Fruit fly (Drosophila melanogaster) whole organism, embryonic: ENCODE results near the gene upd2.
A peak's percentile ranks its signal among the peaks of the same experiment; 100 is the strongest.

Experiments
- Abd-B ChIP-seq: fragments of 200-800 bp; sonication (Bioruptor generic); optimal IDR thresholded peaks from 2 replicates; lab custom pipeline; 2018; ENCODE audit warnings: missing biosample characterization, mild to moderate bottlenecking, missing genetic modification characterization, moderate library complexity
- B-H2 ChIP-seq: fragments of 200-800 bp; sonication (Bioruptor generic); optimal IDR thresholded peaks from 2 replicates; lab custom pipeline; 2018; ENCODE audit warnings: missing biosample characterization, mild to moderate bottlenecking, missing genetic modification characterization
- CG11398 ChIP-seq: fragments of 200-800 bp; sonication (Bioruptor generic); optimal IDR thresholded peaks from 2 replicates; lab custom pipeline; 2016; ENCODE audit warnings: missing biosample characterization, missing genetic modification characterization
- CG12236 ChIP-seq: fragments of 200-800 bp; sonication (Bioruptor generic); optimal IDR thresholded peaks from 2 replicates; lab custom pipeline; 2016; ENCODE audit warnings: missing biosample characterization, missing genetic modification characterization
- CG1529 ChIP-seq: fragments of 200-800 bp; sonication (Bioruptor generic); optimal IDR thresholded peaks from 3 replicates; lab custom pipeline; 2018; ENCODE audit warnings: missing biosample characterization, missing genetic modification characterization
- CG1603 ChIP-seq: fragments of 200-800 bp; sonication (Bioruptor generic); optimal IDR thresholded peaks from 2 replicates; lab custom pipeline; 2019; ENCODE audit warnings: missing biosample characterization, mild to moderate bottlenecking, missing genetic modification characterization, moderate library complexity
- CG2120 ChIP-seq: fragments of 200-800 bp; sonication (Bioruptor generic); optimal IDR thresholded peaks from 3 replicates; lab custom pipeline; 2016; ENCODE audit warnings: missing biosample characterization, missing genetic modification characterization
- CG2678 ChIP-seq: fragments of 200-800 bp; sonication (Bioruptor generic); optimal IDR thresholded peaks from 3 replicates; lab custom pipeline; 2019; ENCODE audit warnings: missing biosample characterization, mild to moderate bottlenecking, missing genetic modification characterization, moderate library complexity
- CG2712 ChIP-seq: fragments of 200-800 bp; optimal IDR thresholded peaks from 3 replicates; lab custom pipeline; 2019; ENCODE audit warnings: missing biosample characterization, mild to moderate bottlenecking, missing genetic modification characterization, moderate library complexity
- CG32772 ChIP-seq: fragments of 200-800 bp; sonication (Bioruptor generic); IDR thresholded peaks from 2 replicates; pipeline ENCODE4 v1.3.6; 2022; ENCODE audit warnings: missing biosample characterization, missing genetic modification characterization
- CG4820 ChIP-seq: fragments of 200-800 bp; sonication (Bioruptor generic); optimal IDR thresholded peaks from 3 replicates; lab custom pipeline; 2016; ENCODE audit warnings: missing biosample characterization, missing genetic modification characterization
- CG7745 ChIP-seq: fragments of 200-800 bp; sonication (Bioruptor generic); optimal IDR thresholded peaks from 2 replicates; lab custom pipeline; 2018; ENCODE audit warnings: missing biosample characterization, mild to moderate bottlenecking, missing genetic modification characterization, moderate library complexity
- CG7839 ChIP-seq: fragments of 200-800 bp; sonication (Bioruptor generic); optimal IDR thresholded peaks from 3 replicates; lab custom pipeline; 2018; ENCODE audit warnings: missing biosample characterization, mild to moderate bottlenecking, missing genetic modification characterization, moderate library complexity
- CG8281 ChIP-seq: fragments of 200-800 bp; sonication (Bioruptor generic); optimal IDR thresholded peaks from 2 replicates; lab custom pipeline; 2018; ENCODE audit warnings: missing biosample characterization, mild to moderate bottlenecking, missing genetic modification characterization, moderate library complexity
- CG8290 ChIP-seq, 3 experiments: fragments of 200-800 bp; sonication (Bioruptor generic); optimal IDR thresholded peaks; 2 replicates each; lab custom pipeline; 2016 to 2019; ENCODE audit warnings: missing biosample characterization in 3 of 3, missing genetic modification characterization in 3 of 3, mild to moderate bottlenecking in 2 of 3, moderate library complexity in 1 of 3
- CG8478 ChIP-seq: fragments of >200 bp; optimal IDR thresholded peaks from 2 replicates; lab custom pipeline; 2018
- D19B ChIP-seq: fragments of 200-800 bp; sonication (Bioruptor generic); optimal IDR thresholded peaks from 2 replicates; lab custom pipeline; 2017; ENCODE audit warnings: missing biosample characterization, mild to moderate bottlenecking, missing genetic modification characterization
- Deaf1 ChIP-seq: fragments of 200-800 bp; optimal IDR thresholded peaks from 3 replicates; lab custom pipeline; 2019; ENCODE audit warnings: missing biosample characterization, mild to moderate bottlenecking, missing genetic modification characterization, moderate library complexity
- Ets65A ChIP-seq: fragments of 200-800 bp; sonication (Bioruptor generic); peaks from one replicate; lab custom pipeline; 2016; ENCODE audit warnings: missing biosample characterization, missing genetic modification characterization
- GATAe ChIP-seq: fragments of 200-800 bp; sonication (Bioruptor generic); conservative IDR thresholded peaks from 2 replicates; pipeline ENCODE4 v1.3.6; 2022; ENCODE audit warnings: missing biosample characterization, missing genetic modification characterization
- HLH4C ChIP-seq: fragments of 200-800 bp; sonication (Bioruptor generic); IDR thresholded peaks from 3 replicates; pipeline ENCODE4 v1.3.6; 2022; ENCODE audit warnings: missing biosample characterization, missing genetic modification characterization; ENCODE audit not compliant: partially characterized antibody
- Hr51 ChIP-seq, 2 experiments: fragments of 200-800 bp; sonication (Bioruptor generic); optimal IDR thresholded peaks; 2 replicates in 1 of 2; 3 replicates in 1 of 2; lab custom pipeline; 2016 to 2018; ENCODE audit warnings: missing biosample characterization in 2 of 2, missing genetic modification characterization in 2 of 2, mild to moderate bottlenecking in 1 of 2, moderate library complexity in 1 of 2
- Max ChIP-seq: fragments of 200-800 bp; sonication (Bioruptor generic); optimal IDR thresholded peaks from 2 replicates; lab custom pipeline; 2016; ENCODE audit warnings: missing biosample characterization, mild to moderate bottlenecking, missing genetic modification characterization
- Med ChIP-seq: fragments of 200-800 bp; sonication (Bioruptor generic); peaks from one replicate; lab custom pipeline; 2016; ENCODE audit warnings: missing biosample characterization, missing genetic modification characterization, mild to moderate bottlenecking, inconsistent platforms, moderate library complexity
- Meics ChIP-seq: fragments of 200-800 bp; sonication (Bioruptor generic); optimal IDR thresholded peaks from 2 replicates; lab custom pipeline; 2017; ENCODE audit warnings: missing biosample characterization, mild to moderate bottlenecking, missing genetic modification characterization
- Nf-YC ChIP-seq: fragments of 200-800 bp; optimal IDR thresholded peaks from 3 replicates; lab custom pipeline; 2019; ENCODE audit warnings: missing biosample characterization, mild to moderate bottlenecking, missing genetic modification characterization, moderate library complexity
- Ptx1 ChIP-seq: fragments of 200-800 bp; sonication (Bioruptor generic); IDR thresholded peaks from 2 replicates; pipeline ENCODE4 v1.3.6; 2022; ENCODE audit warnings: missing biosample characterization, missing genetic modification characterization
- Sry-β ChIP-seq: fragments of 200-800 bp; sonication (Bioruptor generic); optimal IDR thresholded peaks from 2 replicates; lab custom pipeline; 2018; ENCODE audit warnings: missing biosample characterization, mild to moderate bottlenecking, missing genetic modification characterization, moderate library complexity
- Trl ChIP-seq, 3 experiments: fragments of >200 bp in 2 of 3; fragments of 200-800 bp in 1 of 3; sonication (Bioruptor generic) in 1 of 3; optimal IDR thresholded peaks; 2 replicates in 1 of 3; 3 replicates in 2 of 3; lab custom pipeline; 2016 to 2017; ENCODE audit warnings: missing biosample characterization in 1 of 3, missing genetic modification characterization in 1 of 3
- az2 ChIP-seq: fragments of 200-800 bp; sonication (Bioruptor generic); optimal IDR thresholded peaks from 3 replicates; lab custom pipeline; 2016; ENCODE audit warnings: missing biosample characterization, missing genetic modification characterization
- bab2 ChIP-seq: fragments of 200-800 bp; sonication (Bioruptor generic); optimal IDR thresholded peaks from 2 replicates; lab custom pipeline; 2016; ENCODE audit warnings: missing biosample characterization, missing genetic modification characterization
- bcd ChIP-seq: fragments of 200-800 bp; sonication (Bioruptor generic); optimal IDR thresholded peaks from 2 replicates; lab custom pipeline; 2017; ENCODE audit warnings: missing biosample characterization, mild to moderate bottlenecking, missing genetic modification characterization
- cad ChIP-seq: fragments of >200 bp; optimal IDR thresholded peaks from 2 replicates; lab custom pipeline; 2017; ENCODE audit warnings: missing biosample characterization, missing genetic modification characterization
- cwo ChIP-seq: fragments of 200-800 bp; sonication (Bioruptor generic); optimal IDR thresholded peaks from 3 replicates; lab custom pipeline; 2017; ENCODE audit warnings: missing biosample characterization, missing genetic modification characterization, mild to moderate bottlenecking, moderate library complexity, missing genetic modification reagents
- fd102C ChIP-seq: fragments of 200-800 bp; sonication (Bioruptor generic); optimal IDR thresholded peaks from 2 replicates; lab custom pipeline; 2018; ENCODE audit warnings: missing biosample characterization, mild to moderate bottlenecking, missing genetic modification characterization, moderate library complexity
- gem ChIP-seq: fragments of 200-800 bp; sonication (Bioruptor generic); optimal IDR thresholded peaks from 2 replicates; lab custom pipeline; 2019; ENCODE audit warnings: missing biosample characterization, mild to moderate bottlenecking, missing genetic modification characterization, moderate library complexity
- lbe ChIP-seq: fragments of 200-800 bp; sonication (Bioruptor generic); optimal IDR thresholded peaks from 2 replicates; lab custom pipeline; 2016; ENCODE audit warnings: missing biosample characterization, mild to moderate bottlenecking, missing genetic modification characterization
- luna ChIP-seq: fragments of 200-800 bp; sonication (Bioruptor generic); optimal IDR thresholded peaks from 2 replicates; lab custom pipeline; 2016; ENCODE audit warnings: missing biosample characterization, missing genetic modification characterization
- nom ChIP-seq: fragments of 200-800 bp; sonication (Bioruptor generic); optimal IDR thresholded peaks from 2 replicates; lab custom pipeline; 2017; ENCODE audit warnings: missing biosample characterization, missing genetic modification characterization, mild to moderate bottlenecking, moderate library complexity, missing genetic modification reagents
- repo ChIP-seq: fragments of 200-800 bp; sonication (Bioruptor generic); optimal IDR thresholded peaks from 2 replicates; lab custom pipeline; 2016; ENCODE audit warnings: missing biosample characterization, missing genetic modification characterization
- row ChIP-seq: fragments of 200-800 bp; sonication (Bioruptor generic); IDR thresholded peaks from 3 replicates; pipeline ENCODE4 v1.3.6; 2022; ENCODE audit warnings: missing biosample characterization, missing genetic modification characterization
- sens ChIP-seq: fragments of 200-800 bp; sonication (Bioruptor generic); peaks from one replicate; lab custom pipeline; 2016; ENCODE audit warnings: missing biosample characterization, missing genetic modification characterization
- sim ChIP-seq: fragments of 200-800 bp; sonication (Bioruptor generic); IDR thresholded peaks from 2 replicates; pipeline ENCODE4 v1.3.6; 2022; ENCODE audit warnings: missing biosample characterization, missing genetic modification characterization
- slp2 ChIP-seq: fragments of 200-800 bp; sonication (Bioruptor generic); optimal IDR thresholded peaks from 2 replicates; lab custom pipeline; 2016; ENCODE audit warnings: missing biosample characterization, missing genetic modification characterization
- tna ChIP-seq: fragments of 200-800 bp; sonication (Bioruptor generic); IDR thresholded peaks from 2 replicates; pipeline ENCODE4 v1.3.6; 2022; ENCODE audit warnings: missing biosample characterization, missing genetic modification characterization; ENCODE audit not compliant: partially characterized antibody
- vvl ChIP-seq: fragments of 200-800 bp; sonication (Bioruptor generic); IDR thresholded peaks from 2 replicates; pipeline ENCODE4 v1.3.6; 2022; ENCODE audit warnings: missing biosample characterization, missing genetic modification characterization
- z ChIP-seq: fragments of 200-800 bp; sonication (Bioruptor generic); IDR thresholded peaks from 3 replicates; pipeline ENCODE4 v1.3.6; 2022; ENCODE audit warnings: missing biosample characterization, missing genetic modification characterization

The upd2 gene

DNA sequence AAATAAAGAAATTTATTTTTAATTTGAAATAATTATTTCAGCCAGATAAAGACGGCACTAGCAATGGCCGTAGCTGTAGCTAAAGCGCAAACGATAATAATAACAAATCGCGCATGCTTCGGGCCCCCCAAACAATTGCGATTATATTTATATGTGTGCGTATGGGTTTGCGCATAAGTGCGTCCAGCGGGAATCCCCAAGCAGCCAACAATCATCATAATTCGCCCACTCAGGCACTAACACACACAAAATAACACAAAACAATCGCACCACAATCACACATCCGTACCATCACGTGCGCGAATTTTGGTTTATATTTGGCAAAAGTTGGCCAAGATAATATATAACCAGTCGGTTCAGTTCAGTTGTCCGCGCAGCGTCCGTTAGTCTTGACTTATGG is 35.6 kb upstream of the upd2 start:
- TF ChIP-seq CG12236 (GFP tag; lab: Kevin White, UChicago) (no peak), cwo (peak; percentile 50), fd102C (no peak), Sry-β (GFP tag; lab: Kevin White, UChicago) (no peak), gem (tag; lab: Kevin White, UChicago) (no peak), CG7745 (tag; lab: Kevin White, UChicago) (no peak), GATAe (GFP tag; lab: Robert Waterston, UW) (no peak), Ptx1 (GFP tag; lab: Robert Waterston, UW) (no peak)

dm6 chrX:18276485-18277321 is 33.6 kb upstream of the upd2 start, which contains the start of gene upd3:
upd3 (plus strand) TSS chrX:18277233.
- TF ChIP-seq vvl (GFP tag; lab: Robert Waterston, UW) (0 out of 2 replicates have a peak, but pooled peaks have one; percentile 17), Trl (optimal IDR thresholded peaks at IDR 0.05; lab: Kevin White, UChicago) (peak; percentile 25 to 38), Trl (GFP tag; optimal IDR thresholded peaks at IDR 0.05; lab: Kevin White, UChicago) (no peak), Meics (peak; percentile 9), CG11398 (GFP tag; lab: Kevin White, UChicago) (no peak), nom (peak; percentile 31), bcd (no peak), CG2712 (no peak), Abd-B (GFP tag; lab: Kevin White, UChicago) (no peak), tna (GFP tag; lab: Robert Waterston, UW) (no peak), CG4820 (no peak), az2 (GFP tag; lab: Kevin White, UChicago) (no peak), CG32772 (GFP tag; lab: Robert Waterston, UW) (0 out of 2 replicates have a peak, but pooled peaks have one; percentile 15), CG1603 (tag; lab: Kevin White, UChicago) (no peak), Max (GFP tag; lab: Kevin White, UChicago) (no peak), Ets65A (peak; percentile 82), gem (tag; lab: Kevin White, UChicago) (peak; percentile 25), Deaf1 (peak; percentile 28), B-H2 (GFP tag; lab: Kevin White, UChicago) (no peak), luna (GFP tag; lab: Kevin White, UChicago) (no peak), HLH4C (GFP tag; lab: Robert Waterston, UW) (no peak), D19B (GFP tag; lab: Kevin White, UChicago) (peak; percentile 89), slp2 (GFP tag; lab: Kevin White, UChicago) (no peak), row (GFP tag; lab: Robert Waterston, UW) (peak; percentile 53), z (peak; percentile 88), Hr51 (GFP tag; optimal IDR thresholded peaks at IDR 0.05; lab: Kevin White, UChicago) (peak in 1 of 2 experiments; percentile 36), CG8290 (GFP tag; optimal IDR thresholded peaks at IDR 0.05; lab: Kevin White, UChicago) (no peak), CG8290 (tag; optimal IDR thresholded peaks at IDR 0.05; lab: Kevin White, UChicago) (no peak), lbe (GFP tag; lab: Kevin White, UChicago) (no peak), CG7839 (tag; lab: Kevin White, UChicago) (peak; percentile 7), CG2120 (GFP tag; lab: Kevin White, UChicago) (peak; percentile 31), bab2 (GFP tag; lab: Kevin White, UChicago) (peak; percentile 3), CG8281 (tag; lab: Kevin White, UChicago) (no peak), Med (GFP tag; lab: Kevin White, UChicago) (peak; percentile 17), sim (GFP tag; lab: Robert Waterston, UW) (no peak), CG2678 (peak; percentile 28), Nf-YC (tag; lab: Kevin White, UChicago) (peak; percentile 8), cad (no peak), sens (peak; percentile 66), CG8478 (lab: Kevin White, UChicago) (no peak), repo (GFP tag; lab: Kevin White, UChicago) (no peak), CG1529 (GFP tag; lab: Kevin White, UChicago) (no peak)
